Worm (Caenorhabditis elegans) whole organism, L3 larva: Measurements from ENCODE around the gene vps-33.1.

Experiments used
- R02D3.7 ChIP-seq: fragments of 150-350 bp; optimal IDR thresholded peaks from 2 replicates; lab custom pipeline; 2014; ENCODE audit warnings: missing biosample characterization, missing genetic modification characterization
- ZK546.5 ChIP-seq: sonication (generic microtip); optimal IDR thresholded peaks from 2 replicates; lab custom pipeline; 2017; ENCODE audit warnings: missing biosample characterization, missing genetic modification characterization
- aly-2 ChIP-seq: fragments of 150-350 bp; optimal IDR thresholded peaks from 2 replicates; lab custom pipeline; 2014; ENCODE audit warnings: missing biosample characterization, missing genetic modification characterization
- ama-1 ChIP-seq: fragments of 150-350 bp; optimal IDR thresholded peaks from 2 replicates; lab custom pipeline; 2018
- ceh-16 ChIP-seq: sonication (generic microtip); optimal IDR thresholded peaks from 2 replicates; lab custom pipeline; 2017; ENCODE audit warnings: missing biosample characterization, missing genetic modification characterization
- ceh-28 ChIP-seq: fragments of 150-350 bp; optimal IDR thresholded peaks from 2 replicates; lab custom pipeline; 2014; ENCODE audit warnings: missing biosample characterization, missing genetic modification reagents, missing genetic modification characterization
- ceh-82 ChIP-seq: fragments of 150-350 bp; optimal IDR thresholded peaks from 2 replicates; lab custom pipeline; 2014; ENCODE audit warnings: missing biosample characterization, missing genetic modification characterization
- ceh-9 ChIP-seq: sonication (generic microtip); optimal IDR thresholded peaks from 2 replicates; lab custom pipeline; 2018; ENCODE audit warnings: missing biosample characterization, missing genetic modification characterization
- daf-12 ChIP-seq: fragments of 150-350 bp; optimal IDR thresholded peaks from 2 replicates; lab custom pipeline; 2014; ENCODE audit warnings: missing biosample characterization, missing genetic modification reagents, missing genetic modification characterization
- egl-27 ChIP-seq: sonication (generic microtip); optimal IDR thresholded peaks from 4 replicates; lab custom pipeline; 2017; ENCODE audit warnings: missing biosample characterization, missing genetic modification reagents, missing genetic modification characterization
- egl-5 ChIP-seq: fragments of 150-350 bp; optimal IDR thresholded peaks from 2 replicates; lab custom pipeline; 2017; ENCODE audit warnings: missing biosample characterization, missing genetic modification reagents, missing genetic modification characterization, inconsistent platforms
- elt-1 ChIP-seq: fragments of 150-350 bp; optimal IDR thresholded peaks from 2 replicates; lab custom pipeline; 2014; ENCODE audit warnings: missing biosample characterization, missing genetic modification characterization
- elt-2 ChIP-seq: sonication (generic microtip); optimal IDR thresholded peaks from 2 replicates; lab custom pipeline; 2016; ENCODE audit warnings: missing genetic modification reagents, mild to moderate bottlenecking, missing genetic modification characterization, missing compliant biosample characterization
- elt-3 ChIP-seq, 3 experiments: fragments of 150-350 bp in 1 of 3; sonication (generic microtip) in 2 of 3; optimal IDR thresholded peaks; 2 replicates in 2 of 3; 4 replicates in 1 of 3; lab custom pipeline; 2014 to 2017; ENCODE audit warnings: missing biosample characterization in 3 of 3, missing genetic modification characterization in 3 of 3
- fkh-10 ChIP-seq: sonication (generic microtip); optimal IDR thresholded peaks from 2 replicates; lab custom pipeline; 2017; ENCODE audit warnings: missing biosample characterization, missing genetic modification reagents, missing genetic modification characterization
- fkh-2 ChIP-seq: fragments of 150-350 bp; optimal IDR thresholded peaks from 2 replicates; lab custom pipeline; 2014; ENCODE audit warnings: missing biosample characterization, missing genetic modification reagents, missing genetic modification characterization
- fos-1 ChIP-seq: fragments of 150-350 bp; optimal IDR thresholded peaks from 2 replicates; lab custom pipeline; 2014; ENCODE audit warnings: missing biosample characterization, missing genetic modification characterization
- hmg-11 ChIP-seq: sonication (generic microtip); optimal IDR thresholded peaks from 2 replicates; lab custom pipeline; 2016; ENCODE audit warnings: missing genetic modification characterization, missing compliant biosample characterization
- jun-1 ChIP-seq: fragments of 150-350 bp; optimal IDR thresholded peaks from 2 replicates; lab custom pipeline; 2014; ENCODE audit warnings: missing biosample characterization, missing genetic modification reagents, missing genetic modification characterization
- lin-15B ChIP-seq: fragments of 150-350 bp; optimal IDR thresholded peaks from 2 replicates; lab custom pipeline; 2014; ENCODE audit warnings: missing biosample characterization, missing genetic modification characterization
- lin-39 ChIP-seq: fragments of 150-350 bp; optimal IDR thresholded peaks from 2 replicates; lab custom pipeline; 2018; ENCODE audit warnings: missing biosample characterization, missing genetic modification reagents, missing genetic modification characterization
- lsy-12 ChIP-seq: sonication (generic microtip); optimal IDR thresholded peaks from 2 replicates; lab custom pipeline; 2016; ENCODE audit warnings: mild to moderate bottlenecking, missing genetic modification characterization, missing compliant biosample characterization
- mdl-1 ChIP-seq: fragments of 150-350 bp; optimal IDR thresholded peaks from 2 replicates; lab custom pipeline; 2014; ENCODE audit warnings: missing biosample characterization, missing genetic modification characterization
- mml-1 ChIP-seq: fragments of 150-350 bp; sonication (generic microtip); optimal IDR thresholded peaks from 3 replicates; lab custom pipeline; 2014; ENCODE audit warnings: missing biosample characterization, missing genetic modification characterization
- nfya-1 ChIP-seq: sonication (generic microtip); optimal IDR thresholded peaks from 2 replicates; lab custom pipeline; 2017; ENCODE audit warnings: missing genetic modification characterization, mild to moderate bottlenecking, missing compliant biosample characterization, antibody characterized with exemption, moderate library complexity; ENCODE audit not compliant: insufficient read depth
- nhr-11 ChIP-seq: fragments of 150-350 bp; optimal IDR thresholded peaks from 2 replicates; lab custom pipeline; 2014; ENCODE audit warnings: missing biosample characterization, missing genetic modification characterization
- nhr-12 ChIP-seq: fragments of 150-350 bp; optimal IDR thresholded peaks from 2 replicates; lab custom pipeline; 2014; ENCODE audit warnings: missing biosample characterization, missing genetic modification characterization
- nhr-23 ChIP-seq: fragments of 150-350 bp; optimal IDR thresholded peaks from 2 replicates; lab custom pipeline; 2014; ENCODE audit warnings: missing biosample characterization, missing genetic modification reagents, missing genetic modification characterization
- nhr-237 ChIP-seq: fragments of 150-350 bp; optimal IDR thresholded peaks from 2 replicates; lab custom pipeline; 2014; ENCODE audit warnings: missing biosample characterization, missing genetic modification characterization
- nhr-25 ChIP-seq: sonication (generic microtip); optimal IDR thresholded peaks from 2 replicates; lab custom pipeline; 2017; ENCODE audit warnings: missing biosample characterization, missing genetic modification characterization
- nhr-28 ChIP-seq: fragments of 150-350 bp; optimal IDR thresholded peaks from 2 replicates; lab custom pipeline; 2014; ENCODE audit warnings: missing biosample characterization, missing genetic modification characterization
- nhr-43 ChIP-seq: sonication (generic microtip); optimal IDR thresholded peaks from 2 replicates; lab custom pipeline; 2016; ENCODE audit warnings: mild to moderate bottlenecking, missing genetic modification characterization, missing compliant biosample characterization; ENCODE audit not compliant: poor library complexity, severe bottlenecking
- nhr-67 ChIP-seq: fragments of 150-350 bp; optimal IDR thresholded peaks from 2 replicates; lab custom pipeline; 2014; ENCODE audit warnings: missing biosample characterization, missing genetic modification characterization
- nhr-77 ChIP-seq: fragments of 150-350 bp; optimal IDR thresholded peaks from 2 replicates; lab custom pipeline; 2014; ENCODE audit warnings: missing biosample characterization, missing genetic modification characterization
- pha-4 ChIP-seq: fragments of 150-350 bp; optimal IDR thresholded peaks from 2 replicates; lab custom pipeline; 2014; ENCODE audit warnings: missing biosample characterization, missing genetic modification reagents, missing genetic modification characterization
- pqm-1 ChIP-seq: fragments of 150-350 bp; optimal IDR thresholded peaks from 2 replicates; lab custom pipeline; 2017; ENCODE audit warnings: missing biosample characterization, missing genetic modification characterization, inconsistent platforms
- sea-2 ChIP-seq: fragments of 150-350 bp; sonication (generic microtip); optimal IDR thresholded peaks from 4 replicates; lab custom pipeline; 2014; ENCODE audit warnings: missing biosample characterization, missing genetic modification reagents, missing genetic modification characterization
- skn-1 ChIP-seq: fragments of 150-350 bp; optimal IDR thresholded peaks from 2 replicates; lab custom pipeline; 2014; ENCODE audit warnings: missing biosample characterization, missing genetic modification characterization
- snpc-4 ChIP-seq: fragments of 150-350 bp; optimal IDR thresholded peaks from 2 replicates; lab custom pipeline; 2014; ENCODE audit warnings: missing biosample characterization, missing genetic modification characterization
- tbx-2 ChIP-seq: sonication (generic microtip); optimal IDR thresholded peaks from 2 replicates; lab custom pipeline; 2016; ENCODE audit warnings: mild to moderate bottlenecking, missing genetic modification characterization, missing compliant biosample characterization
- unc-62 ChIP-seq: fragments of 150-350 bp; sonication (generic microtip); optimal IDR thresholded peaks from 4 replicates; lab custom pipeline; 2014; ENCODE audit warnings: missing biosample characterization, missing genetic modification reagents, missing genetic modification characterization
- zag-1 ChIP-seq: fragments of 150-350 bp; optimal IDR thresholded peaks from 2 replicates; lab custom pipeline; 2014; ENCODE audit warnings: missing biosample characterization, missing genetic modification characterization
- ztf-4 ChIP-seq: fragments of 150-350 bp; optimal IDR thresholded peaks from 2 replicates; lab custom pipeline; 2014; ENCODE audit warnings: missing biosample characterization, missing genetic modification characterization

Gene vps-33.1

DNA sequence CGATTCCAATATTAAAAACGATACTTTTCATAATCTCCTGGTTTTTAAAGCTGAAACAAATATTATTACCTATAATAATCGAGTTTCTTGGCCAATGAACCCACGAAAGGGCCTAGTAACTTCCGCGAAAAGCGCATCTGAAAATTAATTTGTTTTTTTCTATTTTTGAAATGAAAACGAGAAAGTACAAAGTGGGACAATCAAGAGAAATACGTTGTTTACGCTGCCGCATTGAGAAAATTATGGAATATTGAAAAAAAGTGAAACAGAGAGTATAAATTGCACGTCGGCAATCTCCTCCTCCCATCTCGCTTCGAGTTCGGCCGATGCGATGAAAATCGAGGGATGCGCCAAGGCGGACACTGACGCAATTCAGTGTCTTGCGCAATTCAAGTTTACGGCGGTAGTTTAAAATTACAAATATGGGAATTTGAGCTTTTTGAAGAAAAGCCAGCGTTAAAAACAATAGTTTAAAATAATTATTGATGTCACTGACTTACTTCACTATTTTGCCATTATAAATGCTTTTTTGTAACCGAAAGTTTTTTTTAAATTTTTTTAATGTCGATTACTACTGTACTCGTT is 40.6 kb downstream of the vps-33.1 start, which contains the start of gene pdhk-2:
TSS of gene pdhk-2 (minus strand) at position 137 of the 585 bp plus-strand sequence.
- TF ChIP-seq elt-1 (tag; lab: Kevin White, UChicago) (peak; percentile 72), lsy-12 (tag; lab: Kevin White, UChicago) (peak; percentile 91), nhr-77 (tag; lab: Kevin White, UChicago) (peak; percentile 24), snpc-4 (tag; lab: Kevin White, UChicago) (peak; percentile 79), ceh-9 (tag; lab: Kevin White, UChicago) (no peak), hmg-11 (tag; lab: Kevin White, UChicago) (peak; percentile 92), lin-15B (peak; percentile 95), aly-2 (tag; lab: Kevin White, UChicago) (peak; percentile 36), skn-1 (peak; percentile 95), jun-1 (tag; lab: Kevin White, UChicago) (peak; percentile 88), ceh-82 (tag; lab: Kevin White, UChicago) (peak; percentile 78), tbx-2 (tag; lab: Kevin White, UChicago) (peak; percentile 88), elt-2 (peak; percentile 80), nhr-67 (tag; lab: Kevin White, UChicago) (no peak), fkh-2 (no peak), nhr-11 (tag; lab: Kevin White, UChicago) (peak; percentile 46), unc-62 (GFP tag; lab: Kevin White, UChicago) (peak; percentile 73), sea-2 (GFP tag; lab: Kevin White, UChicago) (no peak), nhr-43 (tag; lab: Kevin White, UChicago) (peak; percentile 96), nhr-12 (tag; lab: Kevin White, UChicago) (no peak), nhr-23 (peak; percentile 94), egl-5 (peak; percentile 75), daf-12 (tag; lab: Kevin White, UChicago) (no peak), egl-27 (tag; lab: Kevin White, UChicago) (peak; percentile 63), nhr-28 (tag; lab: Kevin White, UChicago) (peak; percentile 7), nhr-25 (tag; lab: Kevin White, UChicago) (peak; percentile 91), ZK546.5 (no peak), lin-39 (tag; lab: Kevin White, UChicago) (peak; percentile 89), ceh-28 (tag; lab: Kevin White, UChicago) (peak; percentile 82), zag-1 (tag; lab: Kevin White, UChicago) (peak; percentile 10), ztf-4 (tag; lab: Kevin White, UChicago) (peak; percentile 40), nhr-237 (no peak), nfya-1 (tag; lab: Kevin White, UChicago) (peak; percentile 92), elt-3 (tag; optimal IDR thresholded peaks at IDR 0.05; lab: Kevin White, UChicago) (no peak), fkh-10 (GFP tag; lab: Kevin White, UChicago) (peak; percentile 66), pqm-1 (tag; lab: Kevin White, UChicago) (peak; percentile 71), mml-1 (tag; lab: Kevin White, UChicago) (no peak), ama-1 (lab: Kevin White, UChicago) (peak; percentile 57), ceh-16 (peak; percentile 32), R02D3.7 (peak; percentile 88), pha-4 (tag; lab: Kevin White, UChicago) (peak; percentile 97), mdl-1 (tag; lab: Kevin White, UChicago) (peak; percentile 48)
- TF ChIP-seq, all 47 proteins: peak for 32

DNA sequence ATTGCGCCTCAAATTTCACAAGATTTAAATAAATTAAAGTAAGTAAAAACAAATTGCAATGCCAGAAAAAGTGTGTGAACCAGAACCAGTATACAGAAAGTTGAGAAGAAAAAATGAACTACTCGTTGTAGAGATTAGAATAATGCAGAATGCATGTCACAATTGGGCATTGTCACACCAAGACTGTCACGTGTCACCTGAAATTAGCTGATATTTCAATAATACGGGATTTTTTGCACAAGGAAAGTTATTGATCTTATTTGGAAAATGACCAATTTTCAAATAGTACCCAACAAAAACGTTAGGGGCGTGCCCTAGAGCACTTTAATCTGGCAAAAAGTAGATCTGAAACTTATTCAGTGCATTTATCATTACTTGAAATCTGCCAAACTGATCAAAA is 41.2 kb downstream of the vps-33.1 start:
- TF ChIP-seq ceh-16 (no peak), fos-1 (tag; lab: Kevin White, UChicago) (no peak)
